Fruit fly (Drosophila melanogaster): ENCODE measurements around the gene CG11357.
A peak's percentile ranks its signal among the peaks of the same experiment; 100 is the strongest.

Gene CG11357

DNA sequence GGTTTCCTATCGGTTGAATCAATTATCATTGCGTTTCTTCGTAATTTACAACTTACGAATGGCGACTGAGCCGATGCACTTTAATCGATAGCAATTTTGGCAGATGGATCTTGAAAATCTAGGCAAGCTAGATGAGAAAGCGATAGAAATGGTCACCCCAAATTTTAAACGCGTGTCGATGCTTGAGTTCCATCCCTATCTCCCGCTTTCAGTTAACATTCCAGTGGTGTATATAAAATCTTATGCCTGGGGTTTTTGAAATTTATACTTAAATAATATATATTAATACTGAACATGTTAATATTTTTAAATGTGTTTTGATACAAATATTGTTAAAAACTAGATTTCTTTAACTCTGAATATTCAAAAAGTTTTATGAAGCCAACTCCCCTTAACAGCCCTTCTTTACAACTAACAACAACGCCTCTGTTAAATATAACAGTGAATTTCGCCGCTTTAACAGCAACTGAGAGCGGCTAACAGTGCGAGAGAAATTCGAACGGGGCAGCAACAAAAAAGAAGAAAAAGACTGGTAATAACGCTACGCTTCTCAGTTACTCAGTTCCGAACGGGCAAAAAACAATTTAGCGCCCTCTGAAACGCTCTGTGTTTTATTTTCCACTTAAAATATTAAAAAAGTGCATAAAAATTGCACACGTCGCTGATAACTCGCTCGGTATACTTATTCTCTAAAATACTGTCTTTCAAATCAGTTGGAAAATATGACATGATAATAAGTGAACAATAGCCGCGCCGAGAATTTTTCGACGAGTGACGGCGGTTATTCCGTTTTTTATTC is at the start of gene CG11357:
Gene CG11357, plus strand, starts transcription at position 479 of the 799 bp plus-strand sequence.
- TF ChIP-seq Dif (GFP tag; optimal IDR thresholded peaks at IDR 0.05; ENCODE audit: partially characterized antibody): peak; percentile 33
- TF ChIP-seq Myc (optimal IDR thresholded peaks at IDR 0.05): no peak
- TF ChIP-seq GATAd (GFP tag; optimal IDR thresholded peaks at IDR 0.05): peak; percentile 63
- TF ChIP-seq Mio (GFP tag; optimal IDR thresholded peaks at IDR 0.05): peak; percentile 58
- TF ChIP-seq Hnf4 (GFP tag; optimal IDR thresholded peaks at IDR 0.05): peak; percentile 95
- TF ChIP-seq foxo (GFP tag; optimal IDR thresholded peaks at IDR 0.05): peak in 1 of 2 experiments; percentile 97
- TF ChIP-seq brk (GFP tag; optimal IDR thresholded peaks at IDR 0.05): peak; percentile 97
- no peak for TF ChIP-seq N (GFP tag; optimal IDR thresholded peaks at IDR 0.05)
- peak; percentile 97 for TF ChIP-seq CG9705 (GFP tag; optimal IDR thresholded peaks at IDR 0.05)
- TF ChIP-seq Dfd (GFP tag; optimal IDR thresholded peaks at IDR 0.05): peak; percentile 44
- TF ChIP-seq woc (GFP tag; optimal IDR thresholded peaks at IDR 0.05): peak; percentile 72
- TF ChIP-seq usp (GFP tag; optimal IDR thresholded peaks at IDR 0.05): no peak
- peak; percentile 96 for TF ChIP-seq h (GFP tag; optimal IDR thresholded peaks at IDR 0.05)
- no peak for TF ChIP-seq pan (optimal IDR thresholded peaks at IDR 0.05)
- TF ChIP-seq HLH106 (tag; optimal IDR thresholded peaks at IDR 0.05): peak; percentile 99
- no peak for TF ChIP-seq jim (GFP tag; optimal IDR thresholded peaks at IDR 0.05)
- TF ChIP-seq rgr (GFP tag; optimal IDR thresholded peaks at IDR 0.05): peak; percentile 99
- peak; percentile 70 for TF ChIP-seq CrebA (GFP tag; optimal IDR thresholded peaks at IDR 0.05; ENCODE audit: borderline replicate concordance)
- peak; percentile 86 for TF ChIP-seq dsf (GFP tag; optimal IDR thresholded peaks at IDR 0.05; ENCODE audit: borderline replicate concordance)
- peak; percentile 91 for TF ChIP-seq br (GFP tag; optimal IDR thresholded peaks at IDR 0.05)
- no peak for TF ChIP-seq Hr78 (GFP tag; optimal IDR thresholded peaks at IDR 0.05)
- peak; percentile 97 for TF ChIP-seq dmrt93B (GFP tag; optimal IDR thresholded peaks at IDR 0.05)
- TF ChIP-seq tai (GFP tag; optimal IDR thresholded peaks at IDR 0.05): peak; percentile 85
- peak; percentile 92 for TF ChIP-seq ey (GFP tag; optimal IDR thresholded peaks at IDR 0.05)
- peak; percentile 88 for TF ChIP-seq sv (GFP tag; optimal IDR thresholded peaks at IDR 0.05)
- no peak for TF ChIP-seq Abd-B (GFP tag; optimal IDR thresholded peaks at IDR 0.05)
- TF ChIP-seq psq (GFP tag; optimal IDR thresholded peaks at IDR 0.05): peak; percentile 96
- peak; percentile 91 for TF ChIP-seq sage (GFP tag; optimal IDR thresholded peaks at IDR 0.05)
- TF ChIP-seq fru (GFP tag; optimal IDR thresholded peaks at IDR 0.05): peak; percentile 95
- TF ChIP-seq Sp1 (GFP tag; optimal IDR thresholded peaks at IDR 0.05): peak; percentile 99
- no peak for TF ChIP-seq lola (GFP tag; optimal IDR thresholded peaks at IDR 0.05)
- TF ChIP-seq Rel (GFP tag; optimal IDR thresholded peaks at IDR 0.05): peak; percentile 83
- peak; percentile 92 for TF ChIP-seq Rel (tag; optimal IDR thresholded peaks at IDR 0.05)
- TF ChIP-seq Vsx2 (GFP tag; optimal IDR thresholded peaks at IDR 0.05; ENCODE audit: partially characterized antibody): peak; percentile 21
- TF ChIP-seq OdsH (GFP tag; optimal IDR thresholded peaks at IDR 0.05): peak; percentile 99
- TF ChIP-seq Hr83 (GFP tag; optimal IDR thresholded peaks at IDR 0.05; ENCODE audit: poor library complexity, severe bottlenecking): peak; percentile 37
- TF ChIP-seq CG32264 (GFP tag; optimal IDR thresholded peaks at IDR 0.05): peak; percentile 81
- peak; percentile 69 for TF ChIP-seq Jra (GFP tag; optimal IDR thresholded peaks at IDR 0.05)
- TF ChIP-seq dl (GFP tag; optimal IDR thresholded peaks at IDR 0.05; ENCODE audit: insufficient read depth in 1 of 2, partially characterized antibody in 2 of 2): peak in 1 of 2 experiments; percentile 48

DNA sequence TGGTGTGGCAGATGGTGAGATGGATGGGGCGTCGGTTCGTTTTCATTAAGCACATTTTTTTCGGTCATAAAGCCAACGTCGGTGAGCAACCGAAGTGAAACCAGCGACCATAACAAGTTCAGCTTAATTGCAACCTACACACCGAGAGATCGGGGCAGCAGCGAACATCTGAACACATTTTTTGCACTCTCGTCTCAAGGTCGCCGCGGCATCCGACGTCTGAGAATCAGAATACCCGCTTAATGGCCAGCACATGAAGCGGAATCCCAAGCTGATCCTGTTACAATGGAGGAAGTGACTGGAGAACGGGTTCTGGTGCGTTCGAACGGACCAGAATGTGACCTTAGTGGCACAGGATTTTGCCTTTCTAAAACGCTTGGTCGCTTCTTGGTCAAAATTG is 48.2 kb upstream of the CG11357 start:
- TF ChIP-seq Rel (GFP tag; optimal IDR thresholded peaks at IDR 0.05) (no peak), Rel (tag; optimal IDR thresholded peaks at IDR 0.05) (peak; percentile 23), CrebA (GFP tag; optimal IDR thresholded peaks at IDR 0.05; ENCODE audit: borderline replicate concordance) (no peak), dsf (GFP tag; optimal IDR thresholded peaks at IDR 0.05; ENCODE audit: borderline replicate concordance) (no peak), h (GFP tag; optimal IDR thresholded peaks at IDR 0.05) (no peak)
